Worm (Caenorhabditis elegans): ENCODE measurements around the gene lsm-8.

ce11 chrIV:6307439-6307838 lies 18.9 kb upstream of the lsm-8 start, which contains the start of gene csp-2:
- TF ChIP-seq T23F11.4 (GFP tag; optimal IDR thresholded peaks at IDR 0.05) (no peak), K09A11.1 (tag; optimal IDR thresholded peaks at IDR 0.05; ENCODE audit: insufficient read depth) (no peak), mec-3 (tag; optimal IDR thresholded peaks at IDR 0.05; ENCODE audit: borderline replicate concordance) (no peak), unc-86 (tag; optimal IDR thresholded peaks at IDR 0.05) (no peak), nhr-11 (tag; optimal IDR thresholded peaks at IDR 0.05) (no peak), C08G9.2 (tag; optimal IDR thresholded peaks at IDR 0.05) (no peak), ama-1 (optimal IDR thresholded peaks at IDR 0.05) (no peak), tbx-7 (tag; optimal IDR thresholded peaks at IDR 0.05) (no peak), unc-3 (GFP tag; conservative IDR thresholded peaks at IDR 0.05) (no peak), unc-3 (tag; optimal IDR thresholded peaks at IDR 0.05) (no peak)
